Worm (Caenorhabditis elegans): ENCODE data around the gene C16A11.7.

DNA sequence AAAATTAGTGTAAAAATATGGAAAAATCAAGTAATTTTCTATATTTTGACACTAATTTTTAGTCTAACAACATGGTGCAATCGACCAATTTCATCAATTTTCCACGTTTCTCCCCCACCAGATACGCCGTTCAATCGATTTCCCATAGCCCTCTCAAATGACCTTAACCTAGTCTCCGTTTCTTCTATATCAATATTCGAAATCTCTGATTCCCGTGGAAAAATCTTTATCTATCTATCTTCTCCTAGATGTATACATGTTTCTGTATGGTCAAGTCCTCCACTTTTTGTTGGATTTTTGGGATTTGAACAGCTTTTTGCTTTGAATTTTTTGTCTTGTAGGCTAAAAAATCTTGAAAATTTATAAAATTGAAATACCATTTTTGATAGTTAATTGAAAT lies 37.4 kb upstream of the C16A11.7 start:
- TF ChIP-seq nhr-12 (tag; optimal IDR thresholded peaks at IDR 0.05) (no peak), elt-3 (tag; optimal IDR thresholded peaks at IDR 0.05) (no peak), daf-12 (tag; optimal IDR thresholded peaks at IDR 0.05) (no peak), ceh-82 (tag; optimal IDR thresholded peaks at IDR 0.05) (no peak)
